Worm (Caenorhabditis elegans) whole organism, young adult: ENCODE results near the gene bus-19.

Source experiments
- aptf-2 ChIP-seq: fragments of 200-800 bp; sonication (Bioruptor generic); conservative IDR thresholded peaks from 2 replicates; pipeline ENCODE4 v1.3.6; 2022; ENCODE audit warnings: missing genetic modification reagents, missing genetic modification characterization, missing compliant biosample characterization
- ceh-100 ChIP-seq: fragments of 200-800 bp; sonication (Bioruptor generic); IDR thresholded peaks from 2 replicates; pipeline ENCODE4 v1.3.6; 2022; ENCODE audit warnings: missing genetic modification reagents, missing genetic modification characterization, missing compliant biosample characterization
- egrh-3 ChIP-seq: fragments of 200-800 bp; sonication (Bioruptor generic); IDR thresholded peaks from 2 replicates; pipeline ENCODE4 v1.3.6; 2022; ENCODE audit warnings: missing genetic modification reagents, missing genetic modification characterization, missing compliant biosample characterization
- mcd-1 ChIP-seq: fragments of 200-800 bp; sonication (Bioruptor generic); IDR thresholded peaks from 2 replicates; pipeline ENCODE4 v1.3.6; 2022; ENCODE audit warnings: missing genetic modification reagents, missing genetic modification characterization, missing compliant biosample characterization
- nhr-27 ChIP-seq: fragments of 200-800 bp; sonication (Bioruptor generic); optimal IDR thresholded peaks from 2 replicates; lab custom pipeline; 2018; ENCODE audit warnings: mild to moderate bottlenecking, missing genetic modification characterization, moderate library complexity, missing compliant biosample characterization
- pha-4 ChIP-seq: fragments of 150-350 bp; sonication (generic microtip); optimal IDR thresholded peaks from 2 replicates; lab custom pipeline; 2014; ENCODE audit warnings: missing biosample characterization, missing genetic modification reagents, missing genetic modification characterization

- TF ChIP-seq pha-4: no peak
- TF ChIP-seq ceh-100 (GFP tag; lab: Robert Waterston, UW): no peak
- no peak for TF ChIP-seq mcd-1 (GFP tag; lab: Robert Waterston, UW)
- TF ChIP-seq egrh-3 (GFP tag; lab: Robert Waterston, UW): no peak
- TF ChIP-seq nhr-27 (tag; lab: Kevin White, UChicago): no peak
- no peak for TF ChIP-seq aptf-2
Measured at ce11 chrV:12881396-12881795, 9.5 kb downstream of the bus-19 start.
